Fruit fly (Drosophila melanogaster) Kc167 (cell line): ENCODE results near the gene CG31915.

Experiments
- Sin3A ChIP-seq: fragments of >200 bp; optimal IDR thresholded peaks from 2 replicates; lab custom pipeline; 2018; ENCODE audit warnings: missing external identifiers
- h ChIP-seq: fragments of >200 bp; optimal IDR thresholded peaks from 3 replicates; lab custom pipeline; 2018; ENCODE audit warnings: missing external identifiers
- psq ChIP-seq: fragments of >200 bp; optimal IDR thresholded peaks from 2 replicates; lab custom pipeline; 2017; ENCODE audit warnings: missing external identifiers

dm6 chr2L:5542944-5543515 lies 15.1 kb downstream of the CG31915 start:
- TF ChIP-seq h (lab: Kevin White, UChicago) (no peak), Sin3A (lab: Kevin White, UChicago) (no peak), psq (lab: Kevin White, UChicago) (no peak)
